Worm (Caenorhabditis elegans): ENCODE results near the gene wago-10.

ce11 chrV:312421-312820 lies 30.8 kb upstream of the wago-10 start, which contains the start of gene nhr-15:
- TF ChIP-seq nhr-76 (tag; optimal IDR thresholded peaks at IDR 0.05) (no peak), hlh-1 (tag; optimal IDR thresholded peaks at IDR 0.05) (no peak), nhr-12 (tag; optimal IDR thresholded peaks at IDR 0.05) (no peak), elt-3 (tag; optimal IDR thresholded peaks at IDR 0.05) (no peak), snpc-4 (tag; optimal IDR thresholded peaks at IDR 0.05) (no peak)
